Fruit fly (Drosophila melanogaster) whole organism, embryonic: Measurements from ENCODE around the gene CG6441.

Source experiments
- B-H2 ChIP-seq: fragments of 200-800 bp; sonication (Bioruptor generic); optimal IDR thresholded peaks from 2 replicates; lab custom pipeline; 2018; ENCODE audit warnings: missing biosample characterization, mild to moderate bottlenecking, missing genetic modification characterization
- CG1647 ChIP-seq: fragments of 200-800 bp; sonication (Bioruptor generic); optimal IDR thresholded peaks from 3 replicates; lab custom pipeline; 2016; ENCODE audit warnings: missing biosample characterization, missing genetic modification characterization
- CG9609 ChIP-seq: fragments of 200-800 bp; sonication (Bioruptor generic); optimal IDR thresholded peaks from 3 replicates; lab custom pipeline; 2016; ENCODE audit warnings: missing biosample characterization, missing genetic modification characterization
- amos ChIP-seq: fragments of 200-800 bp; sonication (Bioruptor generic); IDR thresholded peaks from 2 replicates; pipeline ENCODE4 v1.3.6; 2022; ENCODE audit warnings: missing biosample characterization, missing genetic modification characterization; ENCODE audit not compliant: partially characterized antibody
- cad ChIP-seq: fragments of >200 bp; optimal IDR thresholded peaks from 2 replicates; lab custom pipeline; 2017; ENCODE audit warnings: missing biosample characterization, missing genetic modification characterization
- ewg ChIP-seq: fragments of 200-800 bp; sonication (Bioruptor generic); optimal IDR thresholded peaks from 3 replicates; lab custom pipeline; 2017; ENCODE audit warnings: mild to moderate bottlenecking, missing biosample characterization, missing genetic modification reagents, missing genetic modification characterization
- nerfin-2 ChIP-seq: fragments of 200-800 bp; sonication (Bioruptor generic); IDR thresholded peaks from 2 replicates; pipeline ENCODE4 v1.3.6; 2022; ENCODE audit warnings: missing biosample characterization, missing genetic modification characterization; ENCODE audit not compliant: partially characterized antibody

DNA sequence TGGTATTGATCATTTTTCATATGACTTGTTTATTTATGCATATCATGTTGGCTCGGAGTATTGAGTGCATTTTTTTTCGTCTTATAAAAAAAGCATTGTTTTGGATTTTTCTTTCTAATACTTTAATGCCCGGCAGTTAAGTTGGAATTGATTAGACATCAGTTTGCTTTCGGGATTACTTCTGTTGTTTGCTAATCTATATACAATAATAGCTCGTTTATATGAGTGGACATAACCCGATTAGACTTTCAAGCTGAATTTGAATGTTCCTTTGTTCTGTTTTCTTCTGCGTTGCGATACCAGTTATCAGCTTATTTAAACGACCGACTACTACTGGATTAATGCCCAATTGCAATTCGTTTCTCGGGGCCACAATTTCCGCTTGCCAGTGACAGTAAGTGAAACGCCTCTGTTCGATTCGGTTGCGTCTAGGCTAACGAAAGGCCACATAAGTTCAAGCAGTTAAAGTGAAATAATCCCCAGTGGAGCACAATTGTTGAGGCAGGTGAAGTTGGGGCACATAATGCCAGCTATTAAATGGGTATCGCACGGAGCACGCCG is 34.0 kb upstream of the CG6441 start:
- TF ChIP-seq ewg (GFP tag; lab: Kevin White, UChicago) (no peak), cad (GFP tag; lab: Kevin White, UChicago) (no peak), nerfin-2 (GFP tag; lab: Robert Waterston, UW) (no peak), amos (GFP tag; lab: Robert Waterston, UW) (no peak), B-H2 (no peak), CG1647 (GFP tag; lab: Kevin White, UChicago) (no peak), CG9609 (GFP tag; lab: Kevin White, UChicago) (no peak)
